Worm (Caenorhabditis elegans) whole organism, young adult: Measurements from ENCODE around the gene nmur-1.

Source experiments
- C17E4.6 ChIP-seq: fragments of 200-800 bp; sonication (Bioruptor generic); IDR thresholded peaks from 2 replicates; pipeline ENCODE4 v1.3.6; 2022; ENCODE audit warnings: missing genetic modification reagents, missing genetic modification characterization, missing compliant biosample characterization
- F23B12.7 ChIP-seq: sonication (generic microtip); optimal IDR thresholded peaks from 2 replicates; lab custom pipeline; 2017; ENCODE audit warnings: missing genetic modification characterization, mild to moderate bottlenecking, missing compliant biosample characterization, antibody characterized with exemption, moderate library complexity; ENCODE audit not compliant: insufficient read depth
- T07F8.4 ChIP-seq: sonication (generic microtip); optimal IDR thresholded peaks from 2 replicates; lab custom pipeline; 2016; ENCODE audit warnings: mild to moderate bottlenecking, missing genetic modification characterization, moderate library complexity, missing compliant biosample characterization
- Y53F4B.3 ChIP-seq: fragments of 200-800 bp; sonication (Bioruptor generic); IDR thresholded peaks from 2 replicates; pipeline ENCODE4 v1.3.6; 2022; ENCODE audit warnings: missing genetic modification reagents, missing genetic modification characterization, missing compliant biosample characterization
- Y56A3A.18 ChIP-seq: fragments of 200-800 bp; sonication (Bioruptor generic); IDR thresholded peaks from 2 replicates; pipeline ENCODE4 v1.3.6; 2022; ENCODE audit warnings: missing genetic modification reagents, missing genetic modification characterization, missing compliant biosample characterization
- Y67H2A.10 ChIP-seq: fragments of 200-800 bp; sonication (Bioruptor generic); conservative IDR thresholded peaks from 2 replicates; pipeline ENCODE4 v1.3.6; 2022; ENCODE audit warnings: missing genetic modification reagents, missing genetic modification characterization, missing compliant biosample characterization
- cebp-2 ChIP-seq: fragments of 200-800 bp; sonication (Bioruptor generic); IDR thresholded peaks from 2 replicates; pipeline ENCODE4 v1.3.6; 2022; ENCODE audit warnings: missing genetic modification characterization, missing compliant biosample characterization
- ceh-40 ChIP-seq: fragments of 200-800 bp; sonication (Bioruptor generic); IDR thresholded peaks from 2 replicates; pipeline ENCODE4 v1.3.6; 2022; ENCODE audit warnings: missing genetic modification characterization, missing compliant biosample characterization
- ceh-58 ChIP-seq: fragments of 200-800 bp; sonication (Bioruptor generic); IDR thresholded peaks from 2 replicates; pipeline ENCODE4 v1.3.6; 2022; ENCODE audit warnings: missing genetic modification characterization, missing compliant biosample characterization
- ceh-91 ChIP-seq: fragments of 200-800 bp; sonication (Bioruptor generic); IDR thresholded peaks from 2 replicates; pipeline ENCODE4 v1.3.6; 2022; ENCODE audit warnings: missing genetic modification reagents, missing genetic modification characterization, missing compliant biosample characterization
- die-1 ChIP-seq: sonication (generic microtip); optimal IDR thresholded peaks from 2 replicates; lab custom pipeline; 2016; ENCODE audit warnings: missing genotype, mild to moderate bottlenecking, missing genetic modification characterization, missing compliant biosample characterization
- dpl-1 ChIP-seq: fragments of 150-350 bp; optimal IDR thresholded peaks from 2 replicates; lab custom pipeline; 2014; ENCODE audit warnings: missing biosample characterization, missing genetic modification reagents, missing genetic modification characterization
- egl-18 ChIP-seq: fragments of 200-800 bp; sonication (Bioruptor generic); IDR thresholded peaks from 2 replicates; pipeline ENCODE4 v1.3.6; 2022; ENCODE audit warnings: missing genetic modification reagents, missing genetic modification characterization, missing compliant biosample characterization
- ekl-4 ChIP-seq: fragments of 200-800 bp; sonication (Bioruptor generic); IDR thresholded peaks from 2 replicates; pipeline ENCODE4 v1.3.6; 2022; ENCODE audit warnings: missing genetic modification reagents, missing genetic modification characterization, missing compliant biosample characterization
- fkh-3 ChIP-seq: sonication (generic microtip); optimal IDR thresholded peaks from 2 replicates; lab custom pipeline; 2016; ENCODE audit warnings: mild to moderate bottlenecking, missing genetic modification characterization, missing compliant biosample characterization
- hmg-1.2 ChIP-seq: fragments of 200-800 bp; sonication (Bioruptor generic); IDR thresholded peaks from 2 replicates; pipeline ENCODE4 v1.3.6; 2022; ENCODE audit warnings: missing genetic modification reagents, missing genetic modification characterization, missing compliant biosample characterization
- hmg-20 ChIP-seq: fragments of 200-800 bp; sonication (Bioruptor generic); IDR thresholded peaks from 2 replicates; pipeline ENCODE4 v1.3.6; 2022; ENCODE audit warnings: missing genetic modification reagents, missing genetic modification characterization, missing compliant biosample characterization
- hsf-1 ChIP-seq: fragments of 200-800 bp; sonication (Bioruptor generic); IDR thresholded peaks from 2 replicates; pipeline ENCODE4 v1.3.6; 2022; ENCODE audit warnings: missing genetic modification reagents, missing genetic modification characterization, missing compliant biosample characterization
- let-607 ChIP-seq, 2 experiments: fragments of 200-800 bp in 1 of 2; sonication (Bioruptor generic) in 1 of 2; sonication (generic microtip) in 1 of 2; optimal IDR thresholded peaks; 2 replicates each; lab custom pipeline; 2016 to 2018; ENCODE audit warnings: mild to moderate bottlenecking in 2 of 2, missing compliant biosample characterization in 2 of 2, missing genetic modification characterization in 2 of 2, moderate library complexity in 2 of 2, missing genotype in 1 of 2
- lin-40 ChIP-seq: sonication (generic microtip); optimal IDR thresholded peaks from 2 replicates; lab custom pipeline; 2016; ENCODE audit warnings: missing genetic modification characterization, mild to moderate bottlenecking, missing compliant biosample characterization, missing genotype, missing genetic modification reagents
- lsy-27 ChIP-seq: sonication (generic microtip); optimal IDR thresholded peaks from 2 replicates; lab custom pipeline; 2017; ENCODE audit warnings: missing genetic modification characterization, mild to moderate bottlenecking, missing compliant biosample characterization, antibody characterized with exemption, missing genotype, borderline replicate concordance; ENCODE audit not compliant: insufficient read depth
- mes-4 ChIP-seq: sonication (generic microtip); optimal IDR thresholded peaks from 2 replicates; lab custom pipeline; 2016; ENCODE audit warnings: missing genotype, missing genetic modification characterization, missing compliant biosample characterization
- nfya-1 ChIP-seq: sonication (generic microtip); optimal IDR thresholded peaks from 2 replicates; lab custom pipeline; 2017; ENCODE audit warnings: antibody characterized with exemption, missing compliant biosample characterization, missing genetic modification characterization, borderline replicate concordance; ENCODE audit not compliant: insufficient read depth
- nhr-179 ChIP-seq: sonication (generic microtip); optimal IDR thresholded peaks from 2 replicates; lab custom pipeline; 2016; ENCODE audit warnings: mild to moderate bottlenecking, missing genetic modification characterization, missing compliant biosample characterization
- nhr-80 ChIP-seq: sonication (generic microtip); optimal IDR thresholded peaks from 2 replicates; lab custom pipeline; 2016; ENCODE audit warnings: missing genetic modification characterization, missing compliant biosample characterization
- pbrm-1 ChIP-seq: fragments of 200-800 bp; sonication (Bioruptor generic); IDR thresholded peaks from 2 replicates; pipeline ENCODE4 v1.3.6; 2022; ENCODE audit warnings: missing genetic modification reagents, missing genetic modification characterization, missing compliant biosample characterization
- rec-8 ChIP-seq, 2 experiments: sonication (generic microtip); optimal IDR thresholded peaks; 2 replicates each; lab custom pipeline; 2016; ENCODE audit warnings: mild to moderate bottlenecking in 2 of 2, missing genetic modification characterization in 2 of 2, missing genetic modification reagents in 2 of 2, missing genotype in 2 of 2, missing biosample characterization in 1 of 2, missing compliant biosample characterization in 1 of 2, moderate library complexity in 1 of 2
- snpc-1.3 ChIP-seq: sonication (generic microtip); optimal IDR thresholded peaks from 2 replicates; lab custom pipeline; 2017; ENCODE audit warnings: missing genetic modification characterization, mild to moderate bottlenecking, missing compliant biosample characterization, antibody characterized with exemption, moderate library complexity, missing genotype, missing genetic modification reagents; ENCODE audit not compliant: insufficient read depth
- sptf-2 ChIP-seq: fragments of 200-800 bp; sonication (Bioruptor generic); optimal IDR thresholded peaks from 2 replicates; lab custom pipeline; 2018; ENCODE audit warnings: mild to moderate bottlenecking, missing genetic modification characterization, missing compliant biosample characterization
- tbp1 ChIP-seq: fragments of 200-800 bp; sonication (Bioruptor generic); optimal IDR thresholded peaks from 2 replicates; lab custom pipeline; 2018; ENCODE audit warnings: mild to moderate bottlenecking, missing genetic modification characterization, missing compliant biosample characterization
- tlf-1 ChIP-seq: fragments of 200-800 bp; sonication (Bioruptor generic); optimal IDR thresholded peaks from 2 replicates; lab custom pipeline; 2018; ENCODE audit warnings: mild to moderate bottlenecking, missing genetic modification characterization, missing compliant biosample characterization
- unc-130 ChIP-seq: sonication (generic microtip); optimal IDR thresholded peaks from 2 replicates; lab custom pipeline; 2016; ENCODE audit warnings: missing genetic modification reagents, missing genetic modification characterization, missing compliant biosample characterization
- ztf-22 ChIP-seq: fragments of 200-800 bp; sonication (Bioruptor generic); optimal IDR thresholded peaks from 2 replicates; lab custom pipeline; 2018; ENCODE audit warnings: mild to moderate bottlenecking, missing genetic modification characterization, moderate library complexity, missing compliant biosample characterization
- ztf-3 ChIP-seq: fragments of 200-800 bp; sonication (Bioruptor generic); optimal IDR thresholded peaks from 2 replicates; lab custom pipeline; 2018; ENCODE audit warnings: mild to moderate bottlenecking, missing genetic modification characterization, missing compliant biosample characterization
- ztf-6 ChIP-seq: fragments of 200-800 bp; sonication (Bioruptor generic); IDR thresholded peaks from 2 replicates; pipeline ENCODE4 v1.3.6; 2022; ENCODE audit warnings: missing genetic modification reagents, missing genetic modification characterization, missing compliant biosample characterization

Gene nmur-1

DNA sequence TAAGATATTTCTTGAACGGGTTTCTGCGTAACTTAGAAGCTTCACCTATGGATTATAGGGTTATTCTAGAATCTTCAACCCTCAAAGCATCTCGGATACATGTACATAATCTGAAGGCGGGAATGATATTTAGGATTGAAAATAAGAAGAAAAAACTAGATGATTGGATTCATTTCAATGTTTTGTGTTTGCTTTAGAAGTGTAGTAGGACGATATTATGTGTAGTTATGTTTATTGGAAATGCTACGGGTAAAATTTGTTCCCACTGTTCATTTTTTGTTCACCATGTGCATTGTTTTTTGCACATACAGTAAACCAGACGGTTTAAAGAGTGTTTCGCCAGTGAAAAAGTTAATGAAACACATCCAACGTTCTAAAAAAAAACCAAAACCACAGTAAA lies 30.7 kb downstream of the nmur-1 start:
- no peak for TF ChIP-seq mes-4 (tag; lab: Kevin White, UChicago)
- no peak for TF ChIP-seq nhr-179 (tag; lab: Kevin White, UChicago)
- no peak for TF ChIP-seq hmg-20 (GFP tag; lab: Robert Waterston, UW)
- no peak for TF ChIP-seq hsf-1
- no peak for TF ChIP-seq nhr-80
- no peak for TF ChIP-seq ekl-4
- TF ChIP-seq lsy-27 (tag; lab: Kevin White, UChicago), result no peak

DNA sequence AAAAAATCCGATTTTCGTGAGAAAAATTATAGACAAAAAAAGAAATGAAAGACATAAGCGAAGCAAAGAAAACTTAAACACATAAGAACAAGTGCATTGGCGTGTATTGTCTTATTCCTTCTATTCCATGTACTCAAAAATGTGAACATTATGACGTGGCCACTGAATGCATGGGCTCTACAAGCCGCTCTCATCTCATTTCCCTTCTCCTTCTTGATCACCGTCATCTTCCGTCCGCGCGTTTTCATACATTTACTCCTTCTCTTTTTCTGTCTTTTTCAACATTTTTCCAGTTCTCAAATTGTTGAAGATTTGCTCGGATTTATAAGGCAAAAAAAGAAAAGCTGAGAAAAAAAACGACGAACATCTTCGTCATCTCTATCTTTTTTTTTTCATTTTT lies 33.7 kb downstream of the nmur-1 start:
- TF ChIP-seq Y56A3A.18 (GFP tag; lab: Robert Waterston, UW) (no peak), egl-18 (no peak), nfya-1 (tag; lab: Kevin White, UChicago) (no peak), rec-8 (tag; optimal IDR thresholded peaks at IDR 0.05; lab: Kevin White, UChicago) (no peak), ztf-6 (no peak), let-607 (tag; optimal IDR thresholded peaks at IDR 0.05; lab: Kevin White, UChicago) (no peak), tlf-1 (GFP tag; lab: Kevin White, UChicago) (no peak), Y53F4B.3 (no peak), dpl-1 (GFP tag; lab: Kevin White, UChicago) (no peak), snpc-1.3 (no peak)

DNA sequence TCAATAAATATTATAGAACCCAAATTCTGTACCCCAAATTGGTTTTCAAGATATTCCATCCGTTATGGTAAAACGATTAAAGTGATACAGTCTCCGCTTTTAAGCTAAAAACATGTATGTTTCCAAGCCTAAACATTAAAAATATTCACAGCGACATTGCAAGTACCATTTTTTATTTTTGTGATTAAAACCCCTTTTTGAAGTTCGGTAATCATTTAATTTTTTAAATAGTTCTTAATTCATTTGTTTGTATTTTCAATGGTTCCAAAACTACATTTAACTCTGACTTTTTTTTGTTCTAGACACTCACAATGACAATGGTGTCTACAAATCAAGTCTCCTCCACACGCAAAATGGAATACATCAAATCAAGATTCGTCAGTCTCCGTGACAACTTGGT lies 34.6 kb downstream of the nmur-1 start, which contains the start of gene T25B6.4:
Gene T25B6.4, plus strand, starts transcription at position 301 of the 400 bp plus-strand sequence.
- no peak for TF ChIP-seq fkh-3 (tag; lab: Kevin White, UChicago)
- TF ChIP-seq lin-40, result no peak
- no peak for TF ChIP-seq ceh-58

DNA sequence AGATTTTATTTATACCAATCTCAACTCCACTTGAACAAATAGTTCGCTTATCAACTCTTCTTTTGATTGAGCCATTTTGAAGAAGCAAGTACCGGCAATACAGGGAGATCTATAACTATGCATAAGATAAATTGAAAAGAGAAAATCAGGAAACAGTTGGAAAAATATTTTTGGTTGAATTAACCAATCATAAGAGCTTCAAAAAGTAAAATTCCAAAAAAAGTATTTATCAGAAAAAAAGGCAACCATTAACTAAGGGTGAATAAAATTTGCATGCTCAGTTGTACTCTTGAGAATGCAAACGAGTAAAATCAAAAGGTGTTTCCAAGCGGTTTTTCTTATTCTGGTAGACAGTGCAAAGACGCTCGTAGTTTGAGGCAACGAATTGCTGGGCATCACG lies 40.9 kb downstream of the nmur-1 start, which contains the start of gene T25B6.5:
Gene T25B6.5, minus strand, starts transcription at position 101 of the 400 bp plus-strand sequence.
- no peak for TF ChIP-seq cebp-2 (GFP tag; lab: Robert Waterston, UW)
- TF ChIP-seq C17E4.6 (GFP tag; lab: Robert Waterston, UW), result no peak
- no peak for TF ChIP-seq sptf-2
- TF ChIP-seq hmg-1.2 (GFP tag; lab: Robert Waterston, UW), result no peak
- no peak for TF ChIP-seq rec-8 (tag; optimal IDR thresholded peaks at IDR 0.05; lab: Kevin White, UChicago)
- no peak for TF ChIP-seq lsy-27 (tag; lab: Kevin White, UChicago)
- no peak for TF ChIP-seq let-607 (tag; optimal IDR thresholded peaks at IDR 0.05; lab: Kevin White, UChicago)
- TF ChIP-seq pbrm-1 (GFP tag; lab: Robert Waterston, UW), result no peak
- no peak for TF ChIP-seq ztf-3
- no peak for TF ChIP-seq ceh-91
- no peak for TF ChIP-seq T07F8.4 (tag; lab: Kevin White, UChicago)
- no peak for TF ChIP-seq F23B12.7 (tag; lab: Kevin White, UChicago)
- no peak for TF ChIP-seq snpc-1.3
- no peak for TF ChIP-seq ztf-22 (GFP tag; lab: Kevin White, UChicago)
- no peak for TF ChIP-seq ceh-40 (GFP tag; lab: Robert Waterston, UW)
- TF ChIP-seq Y67H2A.10 (GFP tag; lab: Robert Waterston, UW), result no peak
- no peak for TF ChIP-seq die-1
- TF ChIP-seq unc-130 (GFP tag; lab: Kevin White, UChicago), result no peak
- TF ChIP-seq nhr-80, result no peak
- TF ChIP-seq tbp1 (GFP tag; lab: Kevin White, UChicago), result no peak
